Worm (Caenorhabditis elegans): ENCODE results near the gene tomm-40.

Gene tomm-40

ce11 chrII:8927253-8927791 lies 46.0 kb downstream of the tomm-40 start, which contains the start of gene cct-2 (continued):
- TF ChIP-seq nhr-85 (tag) (peak; percentile 66), lin-13 (GFP tag; optimal IDR thresholded peaks at IDR 0.05) (no peak), pqm-1 (tag; optimal IDR thresholded peaks at IDR 0.05) (no peak), fos-1 (tag; optimal IDR thresholded peaks at IDR 0.05) (no peak), unc-86 (tag; optimal IDR thresholded peaks at IDR 0.05) (no peak), nhr-90 (tag; optimal IDR thresholded peaks at IDR 0.05; ENCODE audit: poor library complexity) (peak; percentile 28), lin-35 (GFP tag; optimal IDR thresholded peaks at IDR 0.05) (peak; percentile 48 to 60), egl-27 (tag; optimal IDR thresholded peaks at IDR 0.05) (no peak), unc-30 (tag; optimal IDR thresholded peaks at IDR 0.05) (no peak), nhr-47 (tag; optimal IDR thresholded peaks at IDR 0.05) (peak; percentile 38), ceh-88 (GFP tag; IDR thresholded peaks at IDR 0.05) (no peak), skn-1 (tag; optimal IDR thresholded peaks at IDR 0.05) (peak; percentile 21), rnt-1 (tag; optimal IDR thresholded peaks at IDR 0.05) (peak; percentile 59), C34B4.2 (tag; optimal IDR thresholded peaks at IDR 0.05) (no peak), unc-130 (tag; optimal IDR thresholded peaks at IDR 0.05) (peak; percentile 3), aly-2 (tag; optimal IDR thresholded peaks at IDR 0.05) (no peak), hlh-17 (GFP tag; optimal IDR thresholded peaks at IDR 0.05; ENCODE audit: borderline replicate concordance) (no peak), ceh-63 (GFP tag; optimal IDR thresholded peaks at IDR 0.05) (no peak), swsn-7 (tag; optimal IDR thresholded peaks at IDR 0.05) (peak; percentile 31), nhr-28 (tag; optimal IDR thresholded peaks at IDR 0.05) (no peak), sup-37 (GFP tag; optimal IDR thresholded peaks at IDR 0.05) (no peak), pax-3 (tag; optimal IDR thresholded peaks at IDR 0.05) (no peak), nhr-12 (tag; optimal IDR thresholded peaks at IDR 0.05) (no peak), ztf-4 (tag; optimal IDR thresholded peaks at IDR 0.05) (no peak), elt-3 (tag; optimal IDR thresholded peaks at IDR 0.05) (peak in 1 of 6 experiments; percentile 35), ztf-11 (tag; optimal IDR thresholded peaks at IDR 0.05) (no peak), tbx-2 (tag; optimal IDR thresholded peaks at IDR 0.05) (peak; percentile 39), nhr-20 (tag; optimal IDR thresholded peaks at IDR 0.05) (peak; percentile 56), hlh-4 (tag; optimal IDR thresholded peaks at IDR 0.05) (no peak), grh-1 (GFP tag; IDR thresholded peaks at IDR 0.05) (no peak), sptf-1 (tag; optimal IDR thresholded peaks at IDR 0.05) (no peak)

- no peak for TF ChIP-seq mdl-1 (tag; optimal IDR thresholded peaks at IDR 0.05)
- peak in 1 of 6 experiments; percentile 5 for TF ChIP-seq elt-3 (tag; optimal IDR thresholded peaks at IDR 0.05)
Observed at ce11 chrII:8926451-8926850, 46.9 kb downstream of the tomm-40 start, which contains the start of gene B0457.2. Gene B0457.2 (minus strand): TSS chrII:8926551.

ce11 chrII:8923187-8923586 lies 50.2 kb downstream of the tomm-40 start:
- TF ChIP-seq sup-37 (GFP tag; optimal IDR thresholded peaks at IDR 0.05) = no peak
- TF ChIP-seq unc-98 (GFP tag; IDR thresholded peaks at IDR 0.05) = no peak
- no peak for TF ChIP-seq unc-30 (tag; optimal IDR thresholded peaks at IDR 0.05)
- TF ChIP-seq egl-27 (tag; optimal IDR thresholded peaks at IDR 0.05) = no peak
- TF ChIP-seq lir-3 (tag; optimal IDR thresholded peaks at IDR 0.05; ENCODE audit: poor library complexity) = no peak
- no peak for TF ChIP-seq lin-13 (GFP tag; optimal IDR thresholded peaks at IDR 0.05)
- TF ChIP-seq nhr-85 (tag) = no peak
- TF ChIP-seq nhr-19 (GFP tag; conservative IDR thresholded peaks at IDR 0.05) = no peak
- no peak for TF ChIP-seq ceh-8 (GFP tag; optimal IDR thresholded peaks at IDR 0.05)
- TF ChIP-seq nhr-77 (tag; optimal IDR thresholded peaks at IDR 0.05) = no peak
- TF ChIP-seq nhr-20 (tag; optimal IDR thresholded peaks at IDR 0.05) = no peak
- TF ChIP-seq unc-86 (tag; optimal IDR thresholded peaks at IDR 0.05) = no peak
- TF ChIP-seq alr-1 (tag; optimal IDR thresholded peaks at IDR 0.05; ENCODE audit: borderline replicate concordance) = no peak
- no peak for TF ChIP-seq lin-14 (GFP tag; optimal IDR thresholded peaks at IDR 0.05)
- TF ChIP-seq lin-39 (tag; optimal IDR thresholded peaks at IDR 0.05) = no peak
- TF ChIP-seq nhr-84 (tag; optimal IDR thresholded peaks at IDR 0.05) = no peak
- no peak for TF ChIP-seq pax-3 (tag; optimal IDR thresholded peaks at IDR 0.05)
- no peak for TF ChIP-seq hlh-4 (tag; optimal IDR thresholded peaks at IDR 0.05)
- TF ChIP-seq grh-1 (GFP tag; IDR thresholded peaks at IDR 0.05) = no peak
- TF ChIP-seq mdl-1 (tag; optimal IDR thresholded peaks at IDR 0.05) = no peak

All from whole organism, L1 larva.